Fruit fly (Drosophila melanogaster) Kc167 (cell line): ENCODE results near the gene p-cup.

ENCODE experiments used
- Myc ChIP-seq: fragments of >200 bp; optimal IDR thresholded peaks from 2 replicates; lab custom pipeline; 2017; ENCODE audit warnings: missing external identifiers
- insv ChIP-seq: fragments of >200 bp; optimal IDR thresholded peaks from 3 replicates; lab custom pipeline; 2018; ENCODE audit warnings: missing external identifiers
- psq ChIP-seq: fragments of >200 bp; optimal IDR thresholded peaks from 2 replicates; lab custom pipeline; 2017; ENCODE audit warnings: missing external identifiers
- ttk ChIP-seq: sonication (Bioruptor generic); optimal IDR thresholded peaks from 2 replicates; lab custom pipeline; 2017; ENCODE audit warnings: missing external identifiers

- TF ChIP-seq Myc (lab: Kevin White, UChicago) (no peak), ttk (lab: Kevin White, UChicago) (no peak), insv (lab: Kevin White, UChicago) (no peak), psq (lab: Kevin White, UChicago) (no peak)
Measured at dm6 chrX:17423310-17423945, 25.1 kb downstream of the p-cup start, which contains the start of gene ENGase.
